Worm (Caenorhabditis elegans) whole organism, young adult: ENCODE results near the gene lipl-7.
A peak's percentile ranks its signal among the peaks of the same experiment; 100 is the strongest.

Experiments used
- B0035.1 ChIP-seq: sonication (generic microtip); optimal IDR thresholded peaks from 2 replicates; lab custom pipeline; 2016; ENCODE audit warnings: missing genetic modification characterization, mild to moderate bottlenecking, missing compliant biosample characterization, missing genotype, missing genetic modification reagents
- B0261.1 ChIP-seq: sonication (generic microtip); optimal IDR thresholded peaks from 2 replicates; lab custom pipeline; 2016; ENCODE audit warnings: mild to moderate bottlenecking, missing genetic modification characterization, moderate library complexity, missing compliant biosample characterization
- B0336.3 ChIP-seq: fragments of 200-800 bp; sonication (Bioruptor generic); IDR thresholded peaks from 2 replicates; pipeline ENCODE4 v1.3.6; 2022; ENCODE audit warnings: missing genetic modification characterization, missing compliant biosample characterization
- C17E4.6 ChIP-seq: fragments of 200-800 bp; sonication (Bioruptor generic); IDR thresholded peaks from 2 replicates; pipeline ENCODE4 v1.3.6; 2022; ENCODE audit warnings: missing genetic modification reagents, missing genetic modification characterization, missing compliant biosample characterization
- F37B4.10 ChIP-seq: fragments of 200-800 bp; sonication (Bioruptor generic); IDR thresholded peaks from 2 replicates; pipeline ENCODE4 v1.3.6; 2022; ENCODE audit warnings: missing genetic modification characterization, missing compliant biosample characterization
- ZK185.1 ChIP-seq: sonication (generic microtip); optimal IDR thresholded peaks from 2 replicates; lab custom pipeline; 2016; ENCODE audit warnings: mild to moderate bottlenecking, missing genetic modification characterization, missing compliant biosample characterization; ENCODE audit not compliant: poor library complexity, severe bottlenecking
- aptf-2 ChIP-seq: fragments of 200-800 bp; sonication (Bioruptor generic); conservative IDR thresholded peaks from 2 replicates; pipeline ENCODE4 v1.3.6; 2022; ENCODE audit warnings: missing genetic modification reagents, missing genetic modification characterization, missing compliant biosample characterization
- aptf-3 ChIP-seq: fragments of 200-800 bp; sonication (Bioruptor generic); IDR thresholded peaks from 2 replicates; pipeline ENCODE4 v1.3.6; 2022; ENCODE audit warnings: missing genetic modification characterization, missing compliant biosample characterization
- attf-5 ChIP-seq: fragments of 200-800 bp; sonication (Bioruptor generic); optimal IDR thresholded peaks from 2 replicates; lab custom pipeline; 2018; ENCODE audit warnings: mild to moderate bottlenecking, missing genetic modification characterization, missing compliant biosample characterization
- bed-1 ChIP-seq: fragments of 200-800 bp; sonication (Bioruptor generic); IDR thresholded peaks from 2 replicates; pipeline ENCODE4 v1.3.6; 2022; ENCODE audit warnings: missing genetic modification reagents, missing genetic modification characterization, missing compliant biosample characterization
- bed-2 ChIP-seq: fragments of 200-800 bp; sonication (Bioruptor generic); IDR thresholded peaks from 2 replicates; pipeline ENCODE4 v1.3.6; 2022; ENCODE audit warnings: missing genetic modification reagents, missing genetic modification characterization, missing compliant biosample characterization
- ceh-27 ChIP-seq: fragments of 200-800 bp; sonication (Bioruptor generic); optimal IDR thresholded peaks from 2 replicates; lab custom pipeline; 2018; ENCODE audit warnings: mild to moderate bottlenecking, missing genetic modification characterization, moderate library complexity, missing compliant biosample characterization
- ceh-58 ChIP-seq: fragments of 200-800 bp; sonication (Bioruptor generic); IDR thresholded peaks from 2 replicates; pipeline ENCODE4 v1.3.6; 2022; ENCODE audit warnings: missing genetic modification characterization, missing compliant biosample characterization
- chd-7 ChIP-seq: sonication (generic microtip); optimal IDR thresholded peaks from 2 replicates; lab custom pipeline; 2016; ENCODE audit warnings: mild to moderate bottlenecking, missing genetic modification characterization, moderate library complexity, missing compliant biosample characterization
- hmg-1.2 ChIP-seq: fragments of 200-800 bp; sonication (Bioruptor generic); IDR thresholded peaks from 2 replicates; pipeline ENCODE4 v1.3.6; 2022; ENCODE audit warnings: missing genetic modification reagents, missing genetic modification characterization, missing compliant biosample characterization
- hmg-20 ChIP-seq: fragments of 200-800 bp; sonication (Bioruptor generic); IDR thresholded peaks from 2 replicates; pipeline ENCODE4 v1.3.6; 2022; ENCODE audit warnings: missing genetic modification reagents, missing genetic modification characterization, missing compliant biosample characterization
- hsf-1 ChIP-seq: fragments of 200-800 bp; sonication (Bioruptor generic); IDR thresholded peaks from 2 replicates; pipeline ENCODE4 v1.3.6; 2022; ENCODE audit warnings: missing genetic modification reagents, missing genetic modification characterization, missing compliant biosample characterization
- lin-35 ChIP-seq, 3 experiments: fragments of 150-350 bp in 2 of 3; sonication (generic microtip) in 1 of 3; optimal IDR thresholded peaks; 2 replicates each; lab custom pipeline; 2014 to 2018; ENCODE audit warnings: missing biosample characterization in 3 of 3, missing genetic modification characterization in 3 of 3, missing genetic modification reagents in 3 of 3
- lsl-1 ChIP-seq: fragments of 200-800 bp; sonication (Bioruptor generic); optimal IDR thresholded peaks from 2 replicates; lab custom pipeline; 2018; ENCODE audit warnings: mild to moderate bottlenecking, missing genetic modification characterization, moderate library complexity, missing compliant biosample characterization
- madf-6 ChIP-seq: fragments of 200-800 bp; sonication (Bioruptor generic); IDR thresholded peaks from 2 replicates; pipeline ENCODE4 v1.3.6; 2022; ENCODE audit warnings: missing genetic modification reagents, missing genetic modification characterization, missing compliant biosample characterization
- mcd-1 ChIP-seq: fragments of 200-800 bp; sonication (Bioruptor generic); IDR thresholded peaks from 2 replicates; pipeline ENCODE4 v1.3.6; 2022; ENCODE audit warnings: missing genetic modification reagents, missing genetic modification characterization, missing compliant biosample characterization
- mel-28 ChIP-seq: sonication (generic microtip); optimal IDR thresholded peaks from 2 replicates; lab custom pipeline; 2016; ENCODE audit warnings: borderline replicate concordance, mild to moderate bottlenecking, missing genetic modification characterization, missing compliant biosample characterization
- mxl-1 ChIP-seq: sonication (generic microtip); optimal IDR thresholded peaks from 2 replicates; lab custom pipeline; 2016; ENCODE audit warnings: missing genetic modification characterization, missing compliant biosample characterization
- nhr-120 ChIP-seq: fragments of 200-800 bp; sonication (Bioruptor generic); IDR thresholded peaks from 2 replicates; pipeline ENCODE4 v1.3.6; 2022; ENCODE audit warnings: missing genetic modification characterization, missing compliant biosample characterization
- nhr-27 ChIP-seq: fragments of 200-800 bp; sonication (Bioruptor generic); optimal IDR thresholded peaks from 2 replicates; lab custom pipeline; 2018; ENCODE audit warnings: mild to moderate bottlenecking, missing genetic modification characterization, moderate library complexity, missing compliant biosample characterization
- nhr-80 ChIP-seq: sonication (generic microtip); optimal IDR thresholded peaks from 2 replicates; lab custom pipeline; 2016; ENCODE audit warnings: missing genetic modification characterization, missing compliant biosample characterization
- snpc-1.3 ChIP-seq: sonication (generic microtip); optimal IDR thresholded peaks from 2 replicates; lab custom pipeline; 2017; ENCODE audit warnings: missing genetic modification characterization, mild to moderate bottlenecking, missing compliant biosample characterization, antibody characterized with exemption, moderate library complexity, missing genotype, missing genetic modification reagents; ENCODE audit not compliant: insufficient read depth
- snpc-3.4 ChIP-seq: sonication (generic microtip); optimal IDR thresholded peaks from 2 replicates; lab custom pipeline; 2017; ENCODE audit warnings: missing genetic modification characterization, mild to moderate bottlenecking, missing compliant biosample characterization, antibody characterized with exemption, moderate library complexity, missing genotype, missing genetic modification reagents
- sptf-2 ChIP-seq: fragments of 200-800 bp; sonication (Bioruptor generic); optimal IDR thresholded peaks from 2 replicates; lab custom pipeline; 2018; ENCODE audit warnings: mild to moderate bottlenecking, missing genetic modification characterization, missing compliant biosample characterization
- unc-130 ChIP-seq: sonication (generic microtip); optimal IDR thresholded peaks from 2 replicates; lab custom pipeline; 2016; ENCODE audit warnings: missing genetic modification reagents, missing genetic modification characterization, missing compliant biosample characterization
- ztf-22 ChIP-seq: fragments of 200-800 bp; sonication (Bioruptor generic); optimal IDR thresholded peaks from 2 replicates; lab custom pipeline; 2018; ENCODE audit warnings: mild to moderate bottlenecking, missing genetic modification characterization, moderate library complexity, missing compliant biosample characterization
- ztf-26 ChIP-seq: sonication (generic microtip); optimal IDR thresholded peaks from 2 replicates; lab custom pipeline; 2017; ENCODE audit warnings: missing genetic modification characterization, missing compliant biosample characterization

Gene lipl-7

DNA sequence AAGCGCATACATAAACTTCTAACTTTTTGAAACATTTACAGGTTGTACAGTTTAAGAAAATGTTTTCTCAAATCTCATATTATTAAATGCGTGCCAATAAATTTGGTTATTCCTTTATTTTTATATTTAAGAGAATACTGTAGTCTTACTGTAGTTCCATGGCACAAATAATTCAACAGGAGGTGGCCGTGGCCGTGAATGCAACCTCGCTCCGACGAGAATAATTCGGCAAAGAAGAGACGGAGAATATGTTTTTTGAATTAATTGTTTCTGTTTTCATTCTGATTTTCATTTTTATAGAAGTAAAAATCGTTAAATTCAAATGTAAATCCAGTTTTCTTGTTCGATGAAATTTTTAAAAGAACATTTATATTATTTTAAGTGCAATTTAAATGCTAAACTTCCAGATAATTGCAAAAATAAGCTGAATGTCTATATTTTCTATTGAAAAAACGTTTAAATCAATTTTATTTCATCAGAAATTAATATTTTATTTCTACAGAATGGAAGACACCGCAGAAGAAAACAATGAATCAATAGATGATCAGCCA, 44.2 kb downstream of the lipl-7 start, which contains the start of gene gon-4:
Gene gon-4 (plus strand): TSS at position 501 of the 551 bp plus-strand sequence.
- TF ChIP-seq unc-130 (GFP tag; lab: Kevin White, UChicago): peak; percentile 18
- TF ChIP-seq nhr-80 (tag; lab: Kevin White, UChicago): no peak
- TF ChIP-seq attf-5: peak; percentile 41
- TF ChIP-seq bed-1 (GFP tag; lab: Robert Waterston, UW): no peak
- peak; percentile 59 for TF ChIP-seq lsl-1 (GFP tag; lab: Kevin White, UChicago)
- peak; percentile 42; the same call in 1 of the 2 replicates for TF ChIP-seq mcd-1 (GFP tag; lab: Robert Waterston, UW)
- peak; percentile 16 for TF ChIP-seq ceh-27
- TF ChIP-seq B0261.1 (tag; lab: Kevin White, UChicago): no peak
- no peak for TF ChIP-seq hmg-20 (GFP tag; lab: Robert Waterston, UW)

DNA sequence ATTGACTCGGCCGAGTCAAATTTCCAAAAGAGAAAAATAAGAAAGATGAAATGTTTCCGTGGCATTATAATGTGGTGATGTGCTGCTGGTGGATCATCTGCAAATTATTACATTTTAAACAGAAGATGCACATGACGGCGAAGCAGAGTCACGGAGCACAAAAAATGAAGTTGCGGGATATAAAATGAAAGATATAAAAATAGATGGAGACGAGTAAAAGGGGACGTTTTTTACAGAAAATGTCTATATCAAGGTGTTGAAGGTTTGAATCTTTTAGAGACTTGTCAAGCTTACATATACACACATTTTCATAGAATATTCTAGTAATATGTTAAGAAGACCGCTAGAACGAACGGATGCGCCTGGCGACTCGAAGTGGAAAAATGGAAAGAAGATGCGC, 47.3 kb downstream of the lipl-7 start, which contains the start of gene ptrg-1:
Gene ptrg-1 (minus strand): TSS at position 101 of the 400 bp plus-strand sequence.
- TF ChIP-seq ZK185.1 (tag; lab: Kevin White, UChicago) (no peak), chd-7 (tag; lab: Kevin White, UChicago) (no peak)

- TF ChIP-seq lin-35 (GFP tag; optimal IDR thresholded peaks at IDR 0.05; lab: Kevin White, UChicago): no peak
- no peak for TF ChIP-seq ztf-22 (GFP tag; lab: Kevin White, UChicago)
- TF ChIP-seq F37B4.10: no peak
- TF ChIP-seq aptf-2 (GFP tag; lab: Robert Waterston, UW): no peak
- TF ChIP-seq nhr-120 (GFP tag; lab: Robert Waterston, UW): no peak
- TF ChIP-seq ztf-26 (tag; lab: Kevin White, UChicago): no peak
- TF ChIP-seq ceh-58 (GFP tag; lab: Robert Waterston, UW): no peak
- no peak for TF ChIP-seq madf-6 (GFP tag; lab: Robert Waterston, UW)
- no peak for TF ChIP-seq ceh-27
- no peak for TF ChIP-seq B0035.1 (tag; lab: Kevin White, UChicago)
- no peak for TF ChIP-seq mel-28 (tag; lab: Kevin White, UChicago)
- no peak for TF ChIP-seq B0336.3 (GFP tag; lab: Robert Waterston, UW)
- no peak for TF ChIP-seq nhr-27 (tag; lab: Kevin White, UChicago)
- TF ChIP-seq chd-7 (tag; lab: Kevin White, UChicago): no peak
- TF ChIP-seq snpc-1.3 (tag; lab: Kevin White, UChicago): no peak
- TF ChIP-seq C17E4.6 (GFP tag; lab: Robert Waterston, UW): no peak
- no peak for TF ChIP-seq hsf-1 (GFP tag; lab: Robert Waterston, UW)
- TF ChIP-seq snpc-3.4 (tag; lab: Kevin White, UChicago): no peak
- TF ChIP-seq mxl-1: no peak
These were observed 50.1 kb downstream of the lipl-7 start for ce11 chrIV:10191498-10191897.

DNA sequence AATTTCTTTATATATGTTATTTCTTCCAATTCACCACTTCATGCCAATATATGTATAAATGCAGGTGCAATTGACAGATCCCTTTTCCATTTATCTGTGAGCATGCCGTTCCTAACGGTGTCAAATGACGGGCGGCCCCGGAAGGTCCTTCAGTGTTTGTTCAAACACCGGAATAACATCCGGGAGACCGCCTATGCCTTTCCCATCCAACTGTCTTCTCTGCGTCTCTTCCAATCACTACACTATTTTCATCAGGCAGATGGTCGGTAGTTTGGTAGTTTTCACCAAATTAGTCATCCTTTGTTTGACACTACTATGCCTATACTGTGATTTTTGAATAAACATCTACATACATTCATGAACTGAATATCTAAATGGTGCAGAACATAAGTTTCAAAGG, 51.0 kb downstream of the lipl-7 start:
- TF ChIP-seq bed-2 (no peak), hmg-1.2 (GFP tag; lab: Robert Waterston, UW) (peak; percentile 79), aptf-3 (no peak), sptf-2 (GFP tag; lab: Kevin White, UChicago) (no peak)
- TF ChIP-seq, all 124 proteins: peak for 1
